Worm (Caenorhabditis elegans) whole organism, L3 larva: Measurements from ENCODE around the gene dnj-10.

Source experiments
- R02D3.7 ChIP-seq: fragments of 150-350 bp; optimal IDR thresholded peaks from 2 replicates; lab custom pipeline; 2014; ENCODE audit warnings: missing biosample characterization, missing genetic modification characterization
- ZK546.5 ChIP-seq: sonication (generic microtip); optimal IDR thresholded peaks from 2 replicates; lab custom pipeline; 2017; ENCODE audit warnings: missing biosample characterization, missing genetic modification characterization
- ama-1 ChIP-seq: fragments of 150-350 bp; optimal IDR thresholded peaks from 2 replicates; lab custom pipeline; 2018
- ceh-16 ChIP-seq: sonication (generic microtip); optimal IDR thresholded peaks from 2 replicates; lab custom pipeline; 2017; ENCODE audit warnings: missing biosample characterization, missing genetic modification characterization
- ceh-28 ChIP-seq: fragments of 150-350 bp; optimal IDR thresholded peaks from 2 replicates; lab custom pipeline; 2014; ENCODE audit warnings: missing biosample characterization, missing genetic modification reagents, missing genetic modification characterization
- ceh-82 ChIP-seq: fragments of 150-350 bp; optimal IDR thresholded peaks from 2 replicates; lab custom pipeline; 2014; ENCODE audit warnings: missing biosample characterization, missing genetic modification characterization
- ceh-9 ChIP-seq: sonication (generic microtip); optimal IDR thresholded peaks from 2 replicates; lab custom pipeline; 2018; ENCODE audit warnings: missing biosample characterization, missing genetic modification characterization
- daf-12 ChIP-seq: fragments of 150-350 bp; optimal IDR thresholded peaks from 2 replicates; lab custom pipeline; 2014; ENCODE audit warnings: missing biosample characterization, missing genetic modification reagents, missing genetic modification characterization
- egl-27 ChIP-seq: sonication (generic microtip); optimal IDR thresholded peaks from 4 replicates; lab custom pipeline; 2017; ENCODE audit warnings: missing biosample characterization, missing genetic modification reagents, missing genetic modification characterization
- egl-5 ChIP-seq: fragments of 150-350 bp; optimal IDR thresholded peaks from 2 replicates; lab custom pipeline; 2017; ENCODE audit warnings: missing biosample characterization, missing genetic modification reagents, missing genetic modification characterization, inconsistent platforms
- elt-1 ChIP-seq: fragments of 150-350 bp; optimal IDR thresholded peaks from 2 replicates; lab custom pipeline; 2014; ENCODE audit warnings: missing biosample characterization, missing genetic modification characterization
- elt-2 ChIP-seq: sonication (generic microtip); optimal IDR thresholded peaks from 2 replicates; lab custom pipeline; 2016; ENCODE audit warnings: missing genetic modification reagents, mild to moderate bottlenecking, missing genetic modification characterization, missing compliant biosample characterization
- elt-3 ChIP-seq, 3 experiments: fragments of 150-350 bp in 1 of 3; sonication (generic microtip) in 2 of 3; optimal IDR thresholded peaks; 2 replicates in 2 of 3; 4 replicates in 1 of 3; lab custom pipeline; 2014 to 2017; ENCODE audit warnings: missing biosample characterization in 3 of 3, missing genetic modification characterization in 3 of 3
- fkh-10 ChIP-seq: sonication (generic microtip); optimal IDR thresholded peaks from 2 replicates; lab custom pipeline; 2017; ENCODE audit warnings: missing biosample characterization, missing genetic modification reagents, missing genetic modification characterization
- fkh-2 ChIP-seq: fragments of 150-350 bp; optimal IDR thresholded peaks from 2 replicates; lab custom pipeline; 2014; ENCODE audit warnings: missing biosample characterization, missing genetic modification reagents, missing genetic modification characterization
- fos-1 ChIP-seq: fragments of 150-350 bp; optimal IDR thresholded peaks from 2 replicates; lab custom pipeline; 2014; ENCODE audit warnings: missing biosample characterization, missing genetic modification characterization
- hmg-11 ChIP-seq: sonication (generic microtip); optimal IDR thresholded peaks from 2 replicates; lab custom pipeline; 2016; ENCODE audit warnings: missing genetic modification characterization, missing compliant biosample characterization
- jun-1 ChIP-seq: fragments of 150-350 bp; optimal IDR thresholded peaks from 2 replicates; lab custom pipeline; 2014; ENCODE audit warnings: missing biosample characterization, missing genetic modification reagents, missing genetic modification characterization
- lin-15B ChIP-seq: fragments of 150-350 bp; optimal IDR thresholded peaks from 2 replicates; lab custom pipeline; 2014; ENCODE audit warnings: missing biosample characterization, missing genetic modification characterization
- lin-39 ChIP-seq: fragments of 150-350 bp; optimal IDR thresholded peaks from 2 replicates; lab custom pipeline; 2018; ENCODE audit warnings: missing biosample characterization, missing genetic modification reagents, missing genetic modification characterization
- lsy-12 ChIP-seq: sonication (generic microtip); optimal IDR thresholded peaks from 2 replicates; lab custom pipeline; 2016; ENCODE audit warnings: mild to moderate bottlenecking, missing genetic modification characterization, missing compliant biosample characterization
- mdl-1 ChIP-seq: fragments of 150-350 bp; optimal IDR thresholded peaks from 2 replicates; lab custom pipeline; 2014; ENCODE audit warnings: missing biosample characterization, missing genetic modification characterization
- mml-1 ChIP-seq: fragments of 150-350 bp; sonication (generic microtip); optimal IDR thresholded peaks from 3 replicates; lab custom pipeline; 2014; ENCODE audit warnings: missing biosample characterization, missing genetic modification characterization
- nfya-1 ChIP-seq: sonication (generic microtip); optimal IDR thresholded peaks from 2 replicates; lab custom pipeline; 2017; ENCODE audit warnings: missing genetic modification characterization, mild to moderate bottlenecking, missing compliant biosample characterization, antibody characterized with exemption, moderate library complexity; ENCODE audit not compliant: insufficient read depth
- nhr-11 ChIP-seq: fragments of 150-350 bp; optimal IDR thresholded peaks from 2 replicates; lab custom pipeline; 2014; ENCODE audit warnings: missing biosample characterization, missing genetic modification characterization
- nhr-12 ChIP-seq: fragments of 150-350 bp; optimal IDR thresholded peaks from 2 replicates; lab custom pipeline; 2014; ENCODE audit warnings: missing biosample characterization, missing genetic modification characterization
- nhr-23 ChIP-seq: fragments of 150-350 bp; optimal IDR thresholded peaks from 2 replicates; lab custom pipeline; 2014; ENCODE audit warnings: missing biosample characterization, missing genetic modification reagents, missing genetic modification characterization
- nhr-25 ChIP-seq: sonication (generic microtip); optimal IDR thresholded peaks from 2 replicates; lab custom pipeline; 2017; ENCODE audit warnings: missing biosample characterization, missing genetic modification characterization
- nhr-28 ChIP-seq: fragments of 150-350 bp; optimal IDR thresholded peaks from 2 replicates; lab custom pipeline; 2014; ENCODE audit warnings: missing biosample characterization, missing genetic modification characterization
- nhr-43 ChIP-seq: sonication (generic microtip); optimal IDR thresholded peaks from 2 replicates; lab custom pipeline; 2016; ENCODE audit warnings: mild to moderate bottlenecking, missing genetic modification characterization, missing compliant biosample characterization; ENCODE audit not compliant: poor library complexity, severe bottlenecking
- nhr-67 ChIP-seq: fragments of 150-350 bp; optimal IDR thresholded peaks from 2 replicates; lab custom pipeline; 2014; ENCODE audit warnings: missing biosample characterization, missing genetic modification characterization
- nhr-76 ChIP-seq: fragments of 150-350 bp; sonication (generic microtip); optimal IDR thresholded peaks from 5 replicates; lab custom pipeline; 2014; ENCODE audit warnings: missing biosample characterization, missing genetic modification characterization
- nhr-77 ChIP-seq: fragments of 150-350 bp; optimal IDR thresholded peaks from 2 replicates; lab custom pipeline; 2014; ENCODE audit warnings: missing biosample characterization, missing genetic modification characterization
- pha-4 ChIP-seq: fragments of 150-350 bp; optimal IDR thresholded peaks from 2 replicates; lab custom pipeline; 2014; ENCODE audit warnings: missing biosample characterization, missing genetic modification reagents, missing genetic modification characterization
- pqm-1 ChIP-seq: fragments of 150-350 bp; optimal IDR thresholded peaks from 2 replicates; lab custom pipeline; 2017; ENCODE audit warnings: missing biosample characterization, missing genetic modification characterization, inconsistent platforms
- sea-2 ChIP-seq: fragments of 150-350 bp; sonication (generic microtip); optimal IDR thresholded peaks from 4 replicates; lab custom pipeline; 2014; ENCODE audit warnings: missing biosample characterization, missing genetic modification reagents, missing genetic modification characterization
- skn-1 ChIP-seq: fragments of 150-350 bp; optimal IDR thresholded peaks from 2 replicates; lab custom pipeline; 2014; ENCODE audit warnings: missing biosample characterization, missing genetic modification characterization
- snpc-4 ChIP-seq: fragments of 150-350 bp; optimal IDR thresholded peaks from 2 replicates; lab custom pipeline; 2014; ENCODE audit warnings: missing biosample characterization, missing genetic modification characterization
- tbx-2 ChIP-seq: sonication (generic microtip); optimal IDR thresholded peaks from 2 replicates; lab custom pipeline; 2016; ENCODE audit warnings: mild to moderate bottlenecking, missing genetic modification characterization, missing compliant biosample characterization
- unc-39 ChIP-seq: sonication (generic microtip); optimal IDR thresholded peaks from 4 replicates; lab custom pipeline; 2017; ENCODE audit warnings: missing biosample characterization, missing genetic modification characterization
- unc-62 ChIP-seq: fragments of 150-350 bp; sonication (generic microtip); optimal IDR thresholded peaks from 4 replicates; lab custom pipeline; 2014; ENCODE audit warnings: missing biosample characterization, missing genetic modification reagents, missing genetic modification characterization
- ztf-11 ChIP-seq: fragments of 150-350 bp; optimal IDR thresholded peaks from 2 replicates; lab custom pipeline; 2014; ENCODE audit warnings: missing biosample characterization, missing genetic modification characterization
- ztf-4 ChIP-seq: fragments of 150-350 bp; optimal IDR thresholded peaks from 2 replicates; lab custom pipeline; 2014; ENCODE audit warnings: missing biosample characterization, missing genetic modification characterization

Gene dnj-10

DNA sequence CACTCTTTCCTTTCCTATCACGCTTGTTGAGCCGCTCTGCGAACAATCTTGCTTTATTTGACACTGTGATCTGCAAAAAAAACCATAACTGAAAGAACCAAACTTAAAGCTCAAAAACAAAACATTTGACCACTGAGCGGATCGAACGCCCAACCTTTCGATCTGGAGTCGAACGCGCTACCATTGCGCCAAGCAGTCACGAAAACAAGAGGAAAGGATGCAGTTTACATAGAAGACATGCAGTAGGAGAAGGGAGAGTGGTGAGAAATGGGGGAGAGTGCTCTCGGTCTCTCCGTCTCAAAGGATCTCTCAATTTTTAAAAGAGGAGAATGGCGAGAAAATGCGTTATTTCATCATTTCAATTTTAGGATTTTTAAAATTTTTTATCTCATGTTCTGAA, 47.4 kb downstream of the dnj-10 start:
- TF ChIP-seq elt-2: peak; percentile 15
- no peak for TF ChIP-seq nhr-11 (tag; lab: Kevin White, UChicago)
- TF ChIP-seq lin-39 (tag; lab: Kevin White, UChicago): peak; percentile 74
- TF ChIP-seq ceh-9 (tag; lab: Kevin White, UChicago): no peak
- no peak for TF ChIP-seq ceh-28 (tag; lab: Kevin White, UChicago)
- peak; percentile 34 for TF ChIP-seq skn-1 (tag; lab: Kevin White, UChicago)
- peak; percentile 12 for TF ChIP-seq ceh-82 (tag; lab: Kevin White, UChicago)
- no peak for TF ChIP-seq daf-12
- no peak for TF ChIP-seq mml-1 (tag; lab: Kevin White, UChicago)
- TF ChIP-seq nhr-77: no peak
- no peak for TF ChIP-seq elt-3 (tag; optimal IDR thresholded peaks at IDR 0.05; lab: Kevin White, UChicago)
- TF ChIP-seq nhr-28 (tag; lab: Kevin White, UChicago): no peak
- peak; percentile 34 for TF ChIP-seq lin-15B
- TF ChIP-seq nhr-67: no peak
- TF ChIP-seq nhr-76: no peak
- TF ChIP-seq fkh-10 (GFP tag; lab: Kevin White, UChicago): no peak
- TF ChIP-seq hmg-11 (tag; lab: Kevin White, UChicago): peak; percentile 90
- peak; percentile 30 for TF ChIP-seq egl-5
- TF ChIP-seq R02D3.7: no peak
- TF ChIP-seq lsy-12: peak; percentile 64
- no peak for TF ChIP-seq sea-2
- no peak for TF ChIP-seq fkh-2
- TF ChIP-seq pqm-1 (tag; lab: Kevin White, UChicago): peak; percentile 26
- no peak for TF ChIP-seq egl-27 (tag; lab: Kevin White, UChicago)
- TF ChIP-seq nhr-23 (tag; lab: Kevin White, UChicago): peak; percentile 61
- peak; percentile 51 for TF ChIP-seq nhr-25 (tag; lab: Kevin White, UChicago)
- no peak for TF ChIP-seq ceh-16
- no peak for TF ChIP-seq elt-1 (tag; lab: Kevin White, UChicago)
- peak; percentile 25 for TF ChIP-seq ztf-4
- no peak for TF ChIP-seq nhr-12 (tag; lab: Kevin White, UChicago)
- peak; percentile 55 for TF ChIP-seq tbx-2
- TF ChIP-seq jun-1 (tag; lab: Kevin White, UChicago): peak; percentile 61
- peak; percentile 67 for TF ChIP-seq nhr-43 (tag; lab: Kevin White, UChicago)
- TF ChIP-seq ztf-11 (tag; lab: Kevin White, UChicago): no peak
- peak; percentile 71 for TF ChIP-seq pha-4 (tag; lab: Kevin White, UChicago)
- TF ChIP-seq unc-39 (tag; lab: Kevin White, UChicago): no peak
- TF ChIP-seq ama-1: no peak
- TF ChIP-seq fos-1 (tag; lab: Kevin White, UChicago): no peak
- no peak for TF ChIP-seq mdl-1 (tag; lab: Kevin White, UChicago)
- TF ChIP-seq unc-62 (GFP tag; lab: Kevin White, UChicago): no peak
- no peak for TF ChIP-seq ZK546.5 (tag; lab: Kevin White, UChicago)
- no peak for TF ChIP-seq snpc-4
- peak; percentile 71 for TF ChIP-seq nfya-1 (tag; lab: Kevin White, UChicago)
- TF ChIP-seq, all 47 proteins: peak for 17
